Fruit fly (Drosophila melanogaster): Measurements from ENCODE around the gene clumsy.

DNA sequence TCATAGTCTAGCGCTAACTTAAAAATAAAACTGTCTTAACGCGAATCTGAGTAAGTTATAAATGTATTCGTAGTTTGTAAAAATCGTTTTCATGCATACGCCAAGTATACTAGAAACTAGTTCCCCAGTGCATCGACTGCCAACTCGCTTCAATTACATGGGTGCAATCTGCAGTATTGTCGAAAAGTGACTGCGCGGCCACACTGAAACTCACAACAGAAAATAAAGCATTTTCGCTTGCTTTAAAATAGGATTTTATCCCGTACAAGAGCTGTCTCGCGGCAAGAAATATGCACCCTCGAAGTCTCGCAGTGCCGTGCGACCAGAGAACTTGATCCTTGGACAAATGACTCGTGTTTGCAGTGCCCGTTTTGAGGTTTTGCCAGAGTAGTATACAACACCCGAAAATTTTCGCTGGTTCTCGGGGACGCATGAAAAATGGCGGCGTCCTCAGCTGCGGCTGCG, 14.9 kb downstream of the clumsy start, which contains the start of gene CG8677:
- no peak for TF ChIP-seq pan (optimal IDR thresholded peaks at IDR 0.05)
- no peak for TF ChIP-seq CG8478 (optimal IDR thresholded peaks at IDR 0.05)
- TF ChIP-seq Dll (optimal IDR thresholded peaks at IDR 0.05), result no peak
- TF ChIP-seq EcR (GFP tag; optimal IDR thresholded peaks at IDR 0.05), result no peak
- no peak for TF ChIP-seq usp (GFP tag; optimal IDR thresholded peaks at IDR 0.05)
